Fruit fly (Drosophila melanogaster): Measurements from ENCODE around the gene colt.

The colt gene

DNA sequence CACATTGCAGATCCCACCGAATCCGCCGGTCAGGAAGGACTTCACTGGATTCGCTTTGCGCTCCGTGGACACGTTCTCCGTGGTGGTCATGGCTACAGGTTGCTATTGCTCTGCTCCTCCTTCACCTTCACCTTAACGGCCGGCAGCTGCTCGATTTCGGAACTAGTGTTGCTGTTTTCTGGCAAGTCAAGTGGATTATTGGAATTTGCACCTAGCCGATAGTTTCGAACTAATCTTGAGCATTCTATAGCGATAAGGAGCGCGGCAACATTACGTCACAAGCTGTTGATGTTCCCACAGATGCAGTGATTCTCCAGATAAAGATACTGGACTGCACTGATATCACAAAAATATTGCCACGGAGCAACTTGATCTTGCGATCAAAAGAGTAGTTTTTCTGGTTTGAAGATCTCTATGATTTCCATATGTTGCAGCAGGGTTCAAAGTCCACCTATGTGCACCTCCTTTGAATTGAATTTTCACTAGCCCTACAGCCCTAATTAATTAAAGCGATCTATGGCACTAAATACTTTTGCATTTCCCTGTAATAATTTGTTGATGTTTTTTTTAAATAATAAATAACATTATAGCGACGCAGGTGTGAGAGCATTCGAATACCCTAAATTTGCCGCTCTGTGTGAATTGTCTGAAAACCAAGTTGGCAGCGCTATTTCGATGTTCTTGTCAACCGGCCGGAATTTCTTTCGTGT, at the start of gene colt, which contains the start of gene HINT1 (continued):
- TF ChIP-seq sr (GFP tag; IDR thresholded peaks at IDR 0.05), result no peak
- TF ChIP-seq Ptx1 (GFP tag; IDR thresholded peaks at IDR 0.05), result no peak
- TF ChIP-seq CG7745 (tag; optimal IDR thresholded peaks at IDR 0.05), result no peak
- TF ChIP-seq D (optimal IDR thresholded peaks at IDR 0.05), result no peak
- TF ChIP-seq D (GFP tag; optimal IDR thresholded peaks at IDR 0.05), result no peak
- TF ChIP-seq CG11695 (GFP tag; IDR thresholded peaks at IDR 0.05), result 0 out of 3 replicates have a peak, but pooled peaks have one; percentile 28
- no peak for TF ChIP-seq HmgD (GFP tag; optimal IDR thresholded peaks at IDR 0.05)
- TF ChIP-seq CG1832 (GFP tag; optimal IDR thresholded peaks at IDR 0.05), result no peak
- peak; percentile 41 for TF ChIP-seq mirr (GFP tag; optimal IDR thresholded peaks at IDR 0.05)
- TF ChIP-seq grau (tag; optimal IDR thresholded peaks at IDR 0.05), result peak; percentile 38
- no peak for TF ChIP-seq fu2 (GFP tag; optimal IDR thresholded peaks at IDR 0.05)
- TF ChIP-seq Ets97D (GFP tag; optimal IDR thresholded peaks at IDR 0.05), result peak; percentile 45
- peak; percentile 46 for TF ChIP-seq twi (tag; optimal IDR thresholded peaks at IDR 0.05)
- TF ChIP-seq esg (GFP tag; conservative IDR thresholded peaks at IDR 0.05), result no peak
- no peak for TF ChIP-seq peb (GFP tag; IDR thresholded peaks at IDR 0.05)
- no peak for TF ChIP-seq pum (GFP tag; optimal IDR thresholded peaks at IDR 0.05)
- TF ChIP-seq HLHmδ (GFP tag; optimal IDR thresholded peaks at IDR 0.05), result no peak
- no peak for TF ChIP-seq cato (GFP tag; optimal IDR thresholded peaks at IDR 0.05; ENCODE audit: borderline replicate concordance)
- TF ChIP-seq CG42726 (GFP tag; IDR thresholded peaks at IDR 0.05; ENCODE audit: partially characterized antibody), result 0 out of 2 replicates have a peak, but pooled peaks have one; percentile 42
- TF ChIP-seq D19A (tag; optimal IDR thresholded peaks at IDR 0.05), result peak; percentile 44
- no peak for TF ChIP-seq run (tag; optimal IDR thresholded peaks at IDR 0.05)
- TF ChIP-seq CG9437 (GFP tag; optimal IDR thresholded peaks at IDR 0.05), result peak; percentile 31
- TF ChIP-seq sd (tag; optimal IDR thresholded peaks at IDR 0.05), result peak; percentile 84
- TF ChIP-seq Dek (tag; optimal IDR thresholded peaks at IDR 0.05), result peak; percentile 27
- peak; percentile 51; the same call in 1 of the 2 replicates for TF ChIP-seq NFAT (GFP tag; IDR thresholded peaks at IDR 0.05)
- TF ChIP-seq ERR (GFP tag; optimal IDR thresholded peaks at IDR 0.05), result peak; percentile 2
- no peak for TF ChIP-seq az2 (GFP tag; optimal IDR thresholded peaks at IDR 0.05)
- TF ChIP-seq nerfin-1 (tag; optimal IDR thresholded peaks at IDR 0.05), result peak; percentile 56
- no peak for TF ChIP-seq CG15073 (GFP tag; optimal IDR thresholded peaks at IDR 0.05)
- peak; percentile 28 for TF ChIP-seq gsb-n (tag; optimal IDR thresholded peaks at IDR 0.05)
- no peak for TF ChIP-seq CG4820 (GFP tag; optimal IDR thresholded peaks at IDR 0.05)
- TF ChIP-seq Pdp1 (GFP tag; optimal IDR thresholded peaks at IDR 0.05), result peak in 1 of 2 experiments; percentile 95
- TF ChIP-seq ac (GFP tag; optimal IDR thresholded peaks at IDR 0.05), result no peak
- TF ChIP-seq ttk (GFP tag; IDR thresholded peaks at IDR 0.05), result no peak
- TF ChIP-seq CG14860 (GFP tag; IDR thresholded peaks at IDR 0.05; ENCODE audit: partially characterized antibody), result no peak
- no peak for TF ChIP-seq abd-A (tag; optimal IDR thresholded peaks at IDR 0.05)
- TF ChIP-seq CG6813 (GFP tag; optimal IDR thresholded peaks at IDR 0.05), result no peak
- no peak for TF ChIP-seq Hmx (GFP tag; optimal IDR thresholded peaks at IDR 0.05)
- no peak for TF ChIP-seq Atf3 (GFP tag; optimal IDR thresholded peaks at IDR 0.05)
- TF ChIP-seq HmgZ (tag; optimal IDR thresholded peaks at IDR 0.05), result peak; percentile 50
- no peak for TF ChIP-seq gt (GFP tag; IDR thresholded peaks at IDR 0.05)
- TF ChIP-seq Sox102F (GFP tag; optimal IDR thresholded peaks at IDR 0.05), result no peak
- no peak for TF ChIP-seq chm (GFP tag; IDR thresholded peaks at IDR 0.05)
- peak; percentile 41 for TF ChIP-seq sug (tag; optimal IDR thresholded peaks at IDR 0.05)
- TF ChIP-seq kah (GFP tag; optimal IDR thresholded peaks at IDR 0.05), result peak; percentile 23
- no peak for TF ChIP-seq fru (optimal IDR thresholded peaks at IDR 0.05)
- TF ChIP-seq bbx (GFP tag; IDR thresholded peaks at IDR 0.05; ENCODE audit: partially characterized antibody), result peak; percentile 9; the same call in 1 of the 2 replicates
- TF ChIP-seq Drgx (GFP tag; IDR thresholded peaks at IDR 0.05), result peak; percentile 75
- TF ChIP-seq CG13624 (GFP tag; optimal IDR thresholded peaks at IDR 0.05), result no peak
- TF ChIP-seq Taf1 (GFP tag; IDR thresholded peaks at IDR 0.05), result no peak
